Worm (Caenorhabditis elegans): ENCODE results near the gene Y56A3A.6.

Gene Y56A3A.6

DNA sequence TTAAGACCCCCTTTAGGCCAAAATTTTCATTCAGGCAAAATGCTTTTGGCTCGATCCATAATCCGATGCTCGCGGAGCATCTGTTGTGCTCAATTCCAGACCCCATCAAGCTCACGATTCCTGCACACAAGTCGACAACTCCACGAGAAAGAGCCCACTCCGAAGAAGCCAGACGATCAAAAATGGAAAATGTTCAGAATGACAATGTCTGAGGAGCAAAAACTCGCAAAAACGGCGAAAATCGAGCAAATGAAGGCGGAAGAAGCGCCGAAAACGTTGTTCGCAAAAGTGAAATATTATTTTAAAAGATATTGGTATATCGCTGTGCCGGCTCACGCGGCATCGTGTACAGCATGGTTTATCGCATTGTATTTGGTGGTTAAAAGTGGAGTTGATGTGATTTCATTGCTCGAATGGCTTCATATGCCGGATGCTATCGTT is 43.1 kb upstream of the Y56A3A.6 start, which contains the start of gene Y56A3A.22 (continued):
- TF ChIP-seq mes-2 (tag; optimal IDR thresholded peaks at IDR 0.05; ENCODE audit: poor library complexity, severe bottlenecking) (peak; percentile 51), lin-1 (GFP tag; IDR thresholded peaks at IDR 0.05) (no peak), ceh-62 (tag; optimal IDR thresholded peaks at IDR 0.05) (no peak), ceh-82 (tag; optimal IDR thresholded peaks at IDR 0.05) (no peak), nhr-28 (tag; optimal IDR thresholded peaks at IDR 0.05) (no peak), F37D6.2 (tag; optimal IDR thresholded peaks at IDR 0.05) (no peak), ZK337.2 (GFP tag; IDR thresholded peaks at IDR 0.05) (no peak), daf-12 (tag; optimal IDR thresholded peaks at IDR 0.05) (no peak), mep-1 (tag; optimal IDR thresholded peaks at IDR 0.05) (peak; percentile 22), lin-39 (tag; optimal IDR thresholded peaks at IDR 0.05) (no peak), tag-97 (GFP tag; IDR thresholded peaks at IDR 0.05) (no peak), Y5F2A.4 (GFP tag; optimal IDR thresholded peaks at IDR 0.05) (peak; percentile 73), F49E8.2 (tag; optimal IDR thresholded peaks at IDR 0.05; ENCODE audit: borderline replicate concordance) (no peak), ceh-32 (tag; optimal IDR thresholded peaks at IDR 0.05; ENCODE audit: poor library complexity) (no peak), ceh-20 (GFP tag; IDR thresholded peaks at IDR 0.05) (peak; percentile 50; the same call in 1 of the 2 replicates), sdz-12 (GFP tag; optimal IDR thresholded peaks at IDR 0.05) (no peak), arid-1 (GFP tag; conservative IDR thresholded peaks at IDR 0.05) (peak; percentile 83), skn-1 (tag; optimal IDR thresholded peaks at IDR 0.05) (no peak), spr-1 (tag; optimal IDR thresholded peaks at IDR 0.05) (peak; percentile 30), lin-29 (GFP tag; IDR thresholded peaks at IDR 0.05) (no peak), daf-19 (GFP tag; conservative IDR thresholded peaks at IDR 0.05) (no peak)

DNA sequence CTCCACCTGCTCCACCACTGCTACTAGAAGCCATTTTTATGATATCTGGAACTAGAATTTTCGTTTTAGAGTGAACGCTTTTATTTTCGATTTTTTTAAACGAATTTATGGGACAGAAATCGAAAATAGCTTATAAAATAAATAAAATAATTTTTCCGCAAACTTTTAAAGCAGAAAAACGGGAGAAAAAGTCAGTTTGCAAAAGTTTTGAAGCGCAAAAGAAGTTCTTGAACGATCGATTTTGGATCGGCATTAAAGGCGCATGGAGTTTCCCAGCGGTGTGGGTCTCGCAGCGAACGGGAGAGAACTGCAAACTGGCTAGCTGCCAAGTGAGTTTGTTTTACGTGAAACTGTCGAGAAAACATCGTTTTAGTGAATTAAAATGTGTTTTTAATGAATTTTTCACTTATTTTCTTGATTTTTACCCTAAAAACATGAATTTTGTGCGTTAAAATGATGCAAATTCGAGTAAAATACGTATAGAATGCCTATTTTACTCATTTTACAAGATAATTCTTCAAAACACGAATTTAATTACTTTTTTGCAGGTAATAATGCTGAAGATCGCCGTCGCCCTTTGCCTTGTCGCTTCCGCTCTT is 41.7 kb upstream of the Y56A3A.6 start, which contains the start of the genes ccf-1 and trap-4:
Gene ccf-1 (minus strand): TSS at position 51 of the 599 bp plus-strand sequence.
Gene trap-4 (plus strand): TSS at position 549 of the 599 bp plus-strand sequence.
- TF ChIP-seq arid-1 (GFP tag; conservative IDR thresholded peaks at IDR 0.05), result no peak
- peak; percentile 32 for TF ChIP-seq nhr-28 (tag; optimal IDR thresholded peaks at IDR 0.05)
- TF ChIP-seq egl-43 (GFP tag; IDR thresholded peaks at IDR 0.05), result no peak
- no peak for TF ChIP-seq F37D6.2 (tag; optimal IDR thresholded peaks at IDR 0.05)
- TF ChIP-seq mdl-1 (tag; optimal IDR thresholded peaks at IDR 0.05), result no peak
- no peak for TF ChIP-seq attf-4 (tag; optimal IDR thresholded peaks at IDR 0.05)
- TF ChIP-seq hlh-11 (tag; optimal IDR thresholded peaks at IDR 0.05), result peak; percentile 51
- TF ChIP-seq mxl-2 (GFP tag; conservative IDR thresholded peaks at IDR 0.05), result no peak
- no peak for TF ChIP-seq skn-1 (tag; optimal IDR thresholded peaks at IDR 0.05)
- TF ChIP-seq nhr-10 (tag; optimal IDR thresholded peaks at IDR 0.05), result no peak
- no peak for TF ChIP-seq hmg-1.1 (GFP tag; IDR thresholded peaks at IDR 0.05)
- no peak for TF ChIP-seq nhr-48 (tag; optimal IDR thresholded peaks at IDR 0.05)
- no peak for TF ChIP-seq ceh-62 (tag; optimal IDR thresholded peaks at IDR 0.05)
- peak; percentile 72 for TF ChIP-seq dve-1 (tag; optimal IDR thresholded peaks at IDR 0.05; ENCODE audit: insufficient read depth)
- no peak for TF ChIP-seq F26F4.8 (GFP tag; conservative IDR thresholded peaks at IDR 0.05)
- TF ChIP-seq vab-7 (GFP tag; IDR thresholded peaks at IDR 0.05), result no peak
- TF ChIP-seq nhr-25 (tag; optimal IDR thresholded peaks at IDR 0.05; ENCODE audit: borderline replicate concordance, insufficient read depth), result peak; percentile 40
- no peak for TF ChIP-seq snpc-1.2 (GFP tag; IDR thresholded peaks at IDR 0.05)
- TF ChIP-seq set-16 (GFP tag; IDR thresholded peaks at IDR 0.05), result no peak
- no peak for TF ChIP-seq F44E2.7 (GFP tag; IDR thresholded peaks at IDR 0.05)
- no peak for TF ChIP-seq tra-1 (GFP tag; IDR thresholded peaks at IDR 0.05)
- TF ChIP-seq madf-9 (GFP tag; conservative IDR thresholded peaks at IDR 0.05), result no peak
- TF ChIP-seq zip-11 (GFP tag; IDR thresholded peaks at IDR 0.05), result no peak
- no peak for TF ChIP-seq tag-97 (GFP tag; IDR thresholded peaks at IDR 0.05)
- no peak for TF ChIP-seq D1046.2 (GFP tag; IDR thresholded peaks at IDR 0.05)
- TF ChIP-seq pqm-1 (tag; optimal IDR thresholded peaks at IDR 0.05), result no peak
- TF ChIP-seq ceh-44 (GFP tag; IDR thresholded peaks at IDR 0.05), result no peak
- no peak for TF ChIP-seq egl-27 (tag; optimal IDR thresholded peaks at IDR 0.05)
- no peak for TF ChIP-seq R02D3.7 (tag; optimal IDR thresholded peaks at IDR 0.05)
- TF ChIP-seq unc-130 (GFP tag; optimal IDR thresholded peaks at IDR 0.05), result no peak
- peak; percentile 58 for TF ChIP-seq mep-1 (tag; optimal IDR thresholded peaks at IDR 0.05)
- no peak for TF ChIP-seq Y105C5A.15 (GFP tag; IDR thresholded peaks at IDR 0.05)
- no peak for TF ChIP-seq zfp-3 (GFP tag; conservative IDR thresholded peaks at IDR 0.05)
- TF ChIP-seq ama-1 (optimal IDR thresholded peaks at IDR 0.05), result no peak
- TF ChIP-seq ceh-28 (tag; optimal IDR thresholded peaks at IDR 0.05), result no peak

All from whole organism, L4 larva.